Worm (Caenorhabditis elegans): ENCODE data around the gene gid-8.

DNA sequence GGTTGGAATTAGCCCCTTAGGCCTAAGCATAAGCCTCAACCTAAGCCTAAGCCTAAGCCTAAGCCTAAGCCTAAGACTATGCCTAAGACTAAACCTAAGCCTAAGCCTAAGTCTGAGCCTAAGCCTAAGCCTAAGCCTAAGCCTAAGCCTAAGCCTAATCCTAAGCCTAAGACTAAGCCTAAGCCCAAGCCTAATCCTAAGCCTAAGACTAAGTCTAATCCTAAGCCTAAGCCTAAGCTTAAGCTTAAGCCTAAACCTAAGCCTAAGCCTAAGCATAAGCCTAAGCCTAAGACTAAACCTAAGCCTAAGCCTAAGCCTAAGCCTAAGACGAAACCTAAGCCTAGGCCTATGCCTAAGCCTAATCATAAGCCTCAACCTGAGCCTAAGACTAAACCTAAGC is 44.2 kb upstream of the gid-8 start:
- TF ChIP-seq pqm-1 (tag; optimal IDR thresholded peaks at IDR 0.05) (no peak), pha-4 (tag; optimal IDR thresholded peaks at IDR 0.05) (no peak), F13H6.1 (tag; optimal IDR thresholded peaks at IDR 0.05) (no peak), fkh-6 (tag; optimal IDR thresholded peaks at IDR 0.05) (no peak), nfya-1 (tag; optimal IDR thresholded peaks at IDR 0.05) (no peak)
